Worm (Caenorhabditis elegans): ENCODE data around the gene gem-4.

gem-4 gene

ce11 chrIV:11765507-11765906, 20.1 kb downstream of the gem-4 start (continued):
- no peak for TF ChIP-seq unc-39 (tag; optimal IDR thresholded peaks at IDR 0.05)
- no peak for TF ChIP-seq cey-2 (tag; optimal IDR thresholded peaks at IDR 0.05; ENCODE audit: borderline replicate concordance, insufficient read depth)
- peak; percentile 14; the same call in 1 of the 2 replicates for TF ChIP-seq dmd-6 (GFP tag; IDR thresholded peaks at IDR 0.05)
- peak; percentile 88 for TF ChIP-seq fkh-10 (GFP tag; optimal IDR thresholded peaks at IDR 0.05)
- TF ChIP-seq daf-16 (GFP tag; optimal IDR thresholded peaks at IDR 0.05): no peak
- TF ChIP-seq daf-16 (tag; optimal IDR thresholded peaks at IDR 0.05): no peak
- no peak for TF ChIP-seq madf-9 (GFP tag; conservative IDR thresholded peaks at IDR 0.05)
- TF ChIP-seq nhr-42 (GFP tag; IDR thresholded peaks at IDR 0.05): no peak
- no peak for TF ChIP-seq ZK337.2 (GFP tag; IDR thresholded peaks at IDR 0.05)
- peak in 1 of 2 experiments; percentile 58 for TF ChIP-seq mdl-1 (tag; optimal IDR thresholded peaks at IDR 0.05)
- no peak for TF ChIP-seq zfp-2 (tag; optimal IDR thresholded peaks at IDR 0.05)
- TF ChIP-seq F37D6.2 (tag; optimal IDR thresholded peaks at IDR 0.05): peak; percentile 48

DNA sequence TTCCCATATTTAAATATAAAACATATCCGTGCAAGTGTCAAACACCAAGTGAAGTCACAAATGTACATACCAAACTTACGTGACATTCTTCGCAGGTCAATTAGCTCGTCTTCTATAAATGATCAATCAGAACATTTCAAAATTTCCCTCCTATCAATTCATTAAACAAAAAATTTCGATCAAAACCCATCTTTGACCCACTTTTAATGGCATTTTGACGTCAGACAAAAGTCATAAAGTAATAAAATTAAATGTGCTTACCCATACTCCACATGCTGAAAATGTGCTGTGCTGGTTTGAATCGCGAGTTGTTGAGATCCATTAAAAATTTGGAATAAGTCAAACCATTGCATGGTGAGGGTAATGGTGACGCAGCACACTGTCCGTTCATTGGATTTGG, 24.3 kb downstream of the gem-4 start:
- TF ChIP-seq dmd-6 (GFP tag; IDR thresholded peaks at IDR 0.05) (peak; percentile 79), lin-13 (GFP tag; optimal IDR thresholded peaks at IDR 0.05) (no peak), ces-1 (GFP tag; optimal IDR thresholded peaks at IDR 0.05) (no peak), dve-1 (tag; optimal IDR thresholded peaks at IDR 0.05; ENCODE audit: insufficient read depth) (peak; percentile 43), R02D3.7 (tag; optimal IDR thresholded peaks at IDR 0.05) (no peak), nhr-11 (tag; optimal IDR thresholded peaks at IDR 0.05) (no peak), egl-27 (tag; optimal IDR thresholded peaks at IDR 0.05) (no peak), nhr-28 (tag; optimal IDR thresholded peaks at IDR 0.05) (peak; percentile 27), ceh-62 (tag; optimal IDR thresholded peaks at IDR 0.05) (no peak), hlh-11 (tag; optimal IDR thresholded peaks at IDR 0.05) (peak; percentile 7), daf-16 (GFP tag; optimal IDR thresholded peaks at IDR 0.05) (no peak), daf-16 (tag; optimal IDR thresholded peaks at IDR 0.05) (peak; percentile 36), dmd-9 (GFP tag; IDR thresholded peaks at IDR 0.05) (no peak)

DNA sequence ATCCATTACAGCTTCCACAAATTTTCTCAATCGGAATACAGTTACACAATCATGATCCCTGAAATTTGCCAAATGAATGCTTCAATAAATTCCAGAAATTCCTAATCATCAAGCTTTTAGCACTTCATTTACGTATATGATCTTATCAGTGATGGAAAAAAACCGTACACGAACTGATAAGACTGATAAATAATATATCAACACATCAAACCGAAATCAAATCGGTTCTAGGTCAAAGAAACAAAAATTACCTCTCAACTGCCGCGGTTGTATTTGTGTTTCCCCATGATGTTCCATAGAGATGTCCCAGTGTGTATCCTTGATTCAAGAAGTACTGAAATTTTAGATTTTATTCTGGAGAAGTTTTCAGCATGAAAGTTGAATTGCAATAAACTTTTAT, 25.6 kb downstream of the gem-4 start:
- peak; percentile 70 for TF ChIP-seq dmd-6 (GFP tag; IDR thresholded peaks at IDR 0.05)
- TF ChIP-seq nhr-111 (GFP tag; optimal IDR thresholded peaks at IDR 0.05): no peak
- peak; percentile 23 for TF ChIP-seq hlh-11 (tag; optimal IDR thresholded peaks at IDR 0.05)
- peak; percentile 77 for TF ChIP-seq pqm-1 (tag; optimal IDR thresholded peaks at IDR 0.05)
- peak in 1 of 2 experiments; percentile 15 for TF ChIP-seq unc-62 (GFP tag; optimal IDR thresholded peaks at IDR 0.05 in 1 of 2)
- TF ChIP-seq unc-62 (tag; optimal IDR thresholded peaks at IDR 0.05): no peak
- no peak for TF ChIP-seq daf-16 (GFP tag; optimal IDR thresholded peaks at IDR 0.05)
- TF ChIP-seq daf-16 (tag; optimal IDR thresholded peaks at IDR 0.05): peak; percentile 55
- no peak for TF ChIP-seq lin-13 (GFP tag; optimal IDR thresholded peaks at IDR 0.05)
- peak; percentile 91 for TF ChIP-seq aha-1 (tag)
- no peak for TF ChIP-seq gei-8 (GFP tag; optimal IDR thresholded peaks at IDR 0.05)
- peak; percentile 73 for TF ChIP-seq nhr-28 (tag; optimal IDR thresholded peaks at IDR 0.05)
- TF ChIP-seq ZK337.2 (GFP tag; IDR thresholded peaks at IDR 0.05): no peak
- peak; percentile 15 for TF ChIP-seq dve-1 (tag; optimal IDR thresholded peaks at IDR 0.05; ENCODE audit: insufficient read depth)

- TF ChIP-seq ceh-44 (GFP tag; IDR thresholded peaks at IDR 0.05) (no peak), pha-4 (GFP tag; IDR thresholded peaks at IDR 0.05) (no peak), pha-4 (tag; optimal IDR thresholded peaks at IDR 0.05) (no peak), spr-3 (GFP tag; optimal IDR thresholded peaks at IDR 0.05) (no peak), dve-1 (tag; optimal IDR thresholded peaks at IDR 0.05; ENCODE audit: insufficient read depth) (no peak), mdl-1 (tag; optimal IDR thresholded peaks at IDR 0.05) (no peak), nhr-41 (GFP tag; IDR thresholded peaks at IDR 0.05) (no peak), fkh-10 (GFP tag; optimal IDR thresholded peaks at IDR 0.05) (no peak), pqm-1 (tag; optimal IDR thresholded peaks at IDR 0.05) (no peak), daf-16 (GFP tag; optimal IDR thresholded peaks at IDR 0.05) (no peak), daf-16 (tag; optimal IDR thresholded peaks at IDR 0.05) (no peak), ces-1 (GFP tag; optimal IDR thresholded peaks at IDR 0.05) (no peak), F26F4.8 (GFP tag; conservative IDR thresholded peaks at IDR 0.05) (no peak), zag-1 (tag; optimal IDR thresholded peaks at IDR 0.05) (no peak), egl-27 (tag; optimal IDR thresholded peaks at IDR 0.05) (no peak), nhr-48 (tag; optimal IDR thresholded peaks at IDR 0.05) (no peak)
Measured at ce11 chrIV:11772119-11772518, 26.7 kb downstream of the gem-4 start.
